Fruit fly (Drosophila melanogaster): ENCODE measurements around the gene CG18808.

- TF ChIP-seq Myc (optimal IDR thresholded peaks at IDR 0.05) = no peak
- TF ChIP-seq insv (optimal IDR thresholded peaks at IDR 0.05) = no peak
These were observed 33.1 kb upstream of the CG18808 start, which contains the start of gene CG13707 for dm6 chr3L:4840039-4840939.
